Worm (Caenorhabditis elegans) whole organism, young adult: ENCODE results near the gene mpz-5.

ENCODE experiments used
- B0035.1 ChIP-seq: sonication (generic microtip); optimal IDR thresholded peaks from 2 replicates; lab custom pipeline; 2016; ENCODE audit warnings: missing genetic modification characterization, mild to moderate bottlenecking, missing compliant biosample characterization, missing genotype, missing genetic modification reagents
- B0336.3 ChIP-seq: fragments of 200-800 bp; sonication (Bioruptor generic); IDR thresholded peaks from 2 replicates; pipeline ENCODE4 v1.3.6; 2022; ENCODE audit warnings: missing genetic modification characterization, missing compliant biosample characterization
- C06A6.2 ChIP-seq: fragments of 200-800 bp; sonication (Bioruptor generic); conservative IDR thresholded peaks from 2 replicates; pipeline ENCODE4 v1.3.6; 2022; ENCODE audit warnings: missing genetic modification characterization, missing compliant biosample characterization
- F22D6.2 ChIP-seq: sonication (generic microtip); optimal IDR thresholded peaks from 2 replicates; lab custom pipeline; 2016; ENCODE audit warnings: mild to moderate bottlenecking, missing genetic modification characterization, missing compliant biosample characterization
- F23B12.7 ChIP-seq: sonication (generic microtip); optimal IDR thresholded peaks from 2 replicates; lab custom pipeline; 2017; ENCODE audit warnings: missing genetic modification characterization, mild to moderate bottlenecking, missing compliant biosample characterization, antibody characterized with exemption, moderate library complexity; ENCODE audit not compliant: insufficient read depth
- F37B4.10 ChIP-seq: fragments of 200-800 bp; sonication (Bioruptor generic); IDR thresholded peaks from 2 replicates; pipeline ENCODE4 v1.3.6; 2022; ENCODE audit warnings: missing genetic modification characterization, missing compliant biosample characterization
- F49E8.2 ChIP-seq: sonication (generic microtip); optimal IDR thresholded peaks from 3 replicates; lab custom pipeline; 2017; ENCODE audit warnings: missing genetic modification characterization, mild to moderate bottlenecking, missing compliant biosample characterization, antibody characterized with exemption, moderate library complexity; ENCODE audit not compliant: insufficient read depth
- F52B5.7 ChIP-seq: sonication (generic microtip); optimal IDR thresholded peaks from 2 replicates; lab custom pipeline; 2016; ENCODE audit warnings: mild to moderate bottlenecking, missing genetic modification characterization, missing compliant biosample characterization
- F57A8.1 ChIP-seq: fragments of 200-800 bp; sonication (Bioruptor generic); optimal IDR thresholded peaks from 2 replicates; lab custom pipeline; 2018; ENCODE audit warnings: mild to moderate bottlenecking, missing genetic modification characterization, moderate library complexity, missing compliant biosample characterization
- K12H6.12 ChIP-seq: fragments of 200-800 bp; sonication (Bioruptor generic); optimal IDR thresholded peaks from 2 replicates; lab custom pipeline; 2018; ENCODE audit warnings: mild to moderate bottlenecking, missing genetic modification characterization, missing compliant biosample characterization
- Y53F4B.3 ChIP-seq: fragments of 200-800 bp; sonication (Bioruptor generic); IDR thresholded peaks from 2 replicates; pipeline ENCODE4 v1.3.6; 2022; ENCODE audit warnings: missing genetic modification reagents, missing genetic modification characterization, missing compliant biosample characterization
- Y56A3A.18 ChIP-seq: fragments of 200-800 bp; sonication (Bioruptor generic); IDR thresholded peaks from 2 replicates; pipeline ENCODE4 v1.3.6; 2022; ENCODE audit warnings: missing genetic modification reagents, missing genetic modification characterization, missing compliant biosample characterization
- Y95B8A.8 ChIP-seq: fragments of 200-800 bp; sonication (Bioruptor generic); IDR thresholded peaks from 2 replicates; pipeline ENCODE4 v1.3.6; 2022; ENCODE audit warnings: missing genetic modification reagents, missing genetic modification characterization, missing compliant biosample characterization
- attf-5 ChIP-seq: fragments of 200-800 bp; sonication (Bioruptor generic); optimal IDR thresholded peaks from 2 replicates; lab custom pipeline; 2018; ENCODE audit warnings: mild to moderate bottlenecking, missing genetic modification characterization, missing compliant biosample characterization
- ccch-3 ChIP-seq: fragments of 200-800 bp; sonication (Bioruptor generic); optimal IDR thresholded peaks from 2 replicates; lab custom pipeline; 2018; ENCODE audit warnings: mild to moderate bottlenecking, missing genetic modification characterization, missing compliant biosample characterization
- ceh-100 ChIP-seq: fragments of 200-800 bp; sonication (Bioruptor generic); IDR thresholded peaks from 2 replicates; pipeline ENCODE4 v1.3.6; 2022; ENCODE audit warnings: missing genetic modification reagents, missing genetic modification characterization, missing compliant biosample characterization
- ceh-27 ChIP-seq: fragments of 200-800 bp; sonication (Bioruptor generic); optimal IDR thresholded peaks from 2 replicates; lab custom pipeline; 2018; ENCODE audit warnings: mild to moderate bottlenecking, missing genetic modification characterization, moderate library complexity, missing compliant biosample characterization
- ceh-40 ChIP-seq: fragments of 200-800 bp; sonication (Bioruptor generic); IDR thresholded peaks from 2 replicates; pipeline ENCODE4 v1.3.6; 2022; ENCODE audit warnings: missing genetic modification characterization, missing compliant biosample characterization
- ceh-79 ChIP-seq: sonication (generic microtip); optimal IDR thresholded peaks from 2 replicates; lab custom pipeline; 2017; ENCODE audit warnings: mild to moderate bottlenecking, missing genetic modification characterization, missing compliant biosample characterization
- die-1 ChIP-seq: sonication (generic microtip); optimal IDR thresholded peaks from 2 replicates; lab custom pipeline; 2016; ENCODE audit warnings: missing genotype, mild to moderate bottlenecking, missing genetic modification characterization, missing compliant biosample characterization
- egrh-3 ChIP-seq: fragments of 200-800 bp; sonication (Bioruptor generic); IDR thresholded peaks from 2 replicates; pipeline ENCODE4 v1.3.6; 2022; ENCODE audit warnings: missing genetic modification reagents, missing genetic modification characterization, missing compliant biosample characterization
- fkh-3 ChIP-seq: sonication (generic microtip); optimal IDR thresholded peaks from 2 replicates; lab custom pipeline; 2016; ENCODE audit warnings: mild to moderate bottlenecking, missing genetic modification characterization, missing compliant biosample characterization
- him-1 ChIP-seq: sonication (generic microtip); optimal IDR thresholded peaks from 2 replicates; lab custom pipeline; 2016; ENCODE audit warnings: missing genotype, missing genetic modification reagents, missing genetic modification characterization, missing compliant biosample characterization
- let-607 ChIP-seq, 2 experiments: fragments of 200-800 bp in 1 of 2; sonication (Bioruptor generic) in 1 of 2; sonication (generic microtip) in 1 of 2; optimal IDR thresholded peaks; 2 replicates each; lab custom pipeline; 2016 to 2018; ENCODE audit warnings: mild to moderate bottlenecking in 2 of 2, missing compliant biosample characterization in 2 of 2, missing genetic modification characterization in 2 of 2, moderate library complexity in 2 of 2, missing genotype in 1 of 2
- lin-35 ChIP-seq, 3 experiments: fragments of 150-350 bp in 2 of 3; sonication (generic microtip) in 1 of 3; optimal IDR thresholded peaks; 2 replicates each; lab custom pipeline; 2014 to 2018; ENCODE audit warnings: missing biosample characterization in 3 of 3, missing genetic modification characterization in 3 of 3, missing genetic modification reagents in 3 of 3
- lin-40 ChIP-seq: sonication (generic microtip); optimal IDR thresholded peaks from 2 replicates; lab custom pipeline; 2016; ENCODE audit warnings: missing genetic modification characterization, mild to moderate bottlenecking, missing compliant biosample characterization, missing genotype, missing genetic modification reagents
- lin-54 ChIP-seq: fragments of 200-800 bp; sonication (Bioruptor generic); optimal IDR thresholded peaks from 2 replicates; lab custom pipeline; 2018; ENCODE audit warnings: mild to moderate bottlenecking, missing genetic modification characterization, missing compliant biosample characterization
- madf-10 ChIP-seq: sonication (generic microtip); optimal IDR thresholded peaks from 2 replicates; lab custom pipeline; 2016; ENCODE audit warnings: mild to moderate bottlenecking, missing genetic modification characterization, missing compliant biosample characterization
- madf-3 ChIP-seq: fragments of 200-800 bp; sonication (Bioruptor generic); IDR thresholded peaks from 2 replicates; pipeline ENCODE4 v1.3.6; 2022; ENCODE audit warnings: missing genetic modification reagents, missing genetic modification characterization, missing compliant biosample characterization
- madf-8 ChIP-seq: fragments of 200-800 bp; sonication (Bioruptor generic); conservative IDR thresholded peaks from 2 replicates; pipeline ENCODE4 v1.3.6; 2022; ENCODE audit warnings: missing genetic modification reagents, missing genetic modification characterization, missing compliant biosample characterization
- mes-4 ChIP-seq: sonication (generic microtip); optimal IDR thresholded peaks from 2 replicates; lab custom pipeline; 2016; ENCODE audit warnings: missing genotype, missing genetic modification characterization, missing compliant biosample characterization
- mxl-1 ChIP-seq: sonication (generic microtip); optimal IDR thresholded peaks from 2 replicates; lab custom pipeline; 2016; ENCODE audit warnings: missing genetic modification characterization, missing compliant biosample characterization
- nfyb-1 ChIP-seq: fragments of 200-800 bp; sonication (Bioruptor generic); IDR thresholded peaks from 2 replicates; pipeline ENCODE4 v1.3.6; 2022; ENCODE audit warnings: missing genetic modification reagents, missing genetic modification characterization, missing compliant biosample characterization
- snpc-4 ChIP-seq, 5 experiments: fragments of 150-350 bp in 1 of 5; sonication (generic microtip) in 4 of 5; optimal IDR thresholded peaks; 2 replicates each; lab custom pipeline; 2014 to 2018; ENCODE audit warnings: missing genetic modification characterization in 5 of 5, missing biosample characterization in 3 of 5, antibody characterized with exemption in 2 of 5, mild to moderate bottlenecking in 2 of 5, missing compliant biosample characterization in 2 of 5, missing genotype in 2 of 5, moderate library complexity in 2 of 5, missing genetic modification reagents in 1 of 5
- somi-1 ChIP-seq: fragments of 200-800 bp; sonication (Bioruptor generic); optimal IDR thresholded peaks from 2 replicates; lab custom pipeline; 2018; ENCODE audit warnings: mild to moderate bottlenecking, missing genetic modification characterization, missing compliant biosample characterization
- unc-130 ChIP-seq: sonication (generic microtip); optimal IDR thresholded peaks from 2 replicates; lab custom pipeline; 2016; ENCODE audit warnings: missing genetic modification reagents, missing genetic modification characterization, missing compliant biosample characterization
- zfh-2 ChIP-seq: fragments of 200-800 bp; sonication (Bioruptor generic); conservative IDR thresholded peaks from 2 replicates; pipeline ENCODE4 v1.3.6; 2022; ENCODE audit warnings: missing genetic modification reagents, missing genetic modification characterization, missing compliant biosample characterization
- ztf-18 ChIP-seq: sonication (generic microtip); optimal IDR thresholded peaks from 2 replicates; lab custom pipeline; 2016; ENCODE audit warnings: missing genotype, mild to moderate bottlenecking, missing genetic modification characterization, missing compliant biosample characterization

mpz-5 gene

ce11 chrIV:10342361-10342706 is 31.3 kb downstream of the mpz-5 start (continued):
- peak in 1 of 2 experiments; percentile 45 for TF ChIP-seq let-607 (tag; optimal IDR thresholded peaks at IDR 0.05; lab: Kevin White, UChicago)
- TF ChIP-seq F57A8.1 (GFP tag; lab: Kevin White, UChicago): no peak
- TF ChIP-seq ceh-27 (GFP tag; lab: Kevin White, UChicago): peak; percentile 29
- no peak for TF ChIP-seq Y53F4B.3 (GFP tag; lab: Robert Waterston, UW)
- TF ChIP-seq lin-40: peak; percentile 25
- no peak for TF ChIP-seq madf-8
- TF ChIP-seq lin-54 (GFP tag; lab: Kevin White, UChicago): no peak
- peak; percentile 22 for TF ChIP-seq attf-5 (GFP tag; lab: Kevin White, UChicago)
- TF ChIP-seq mxl-1 (tag; lab: Kevin White, UChicago): no peak
- no peak for TF ChIP-seq Y95B8A.8 (GFP tag; lab: Robert Waterston, UW)

- TF ChIP-seq lin-35 (GFP tag; optimal IDR thresholded peaks at IDR 0.05; lab: Kevin White, UChicago): peak in 1 of 3 experiments; percentile 43
- TF ChIP-seq K12H6.12 (tag; lab: Kevin White, UChicago): peak; percentile 36
- TF ChIP-seq snpc-4 (GFP tag; optimal IDR thresholded peaks at IDR 0.05; lab: Kevin White, UChicago): no peak
- TF ChIP-seq snpc-4 (tag; optimal IDR thresholded peaks at IDR 0.05; lab: Kevin White, UChicago): peak in 2 of 4 experiments; percentile 7 to 18
- TF ChIP-seq ccch-3 (GFP tag; lab: Kevin White, UChicago): no peak
- peak; percentile 14 for TF ChIP-seq ztf-18 (tag; lab: Kevin White, UChicago)
- no peak for TF ChIP-seq mes-4
- peak; percentile 3 for TF ChIP-seq die-1 (tag; lab: Kevin White, UChicago)
- peak; percentile 76 for TF ChIP-seq zfh-2
- TF ChIP-seq B0035.1 (tag; lab: Kevin White, UChicago): peak; percentile 20
- TF ChIP-seq egrh-3 (GFP tag; lab: Robert Waterston, UW): 0 out of 2 replicates have a peak, but pooled peaks have one; percentile 48
- peak; percentile 19 for TF ChIP-seq F23B12.7 (tag; lab: Kevin White, UChicago)
These were observed 31.8 kb downstream of the mpz-5 start for ce11 chrIV:10341618-10342360.

- TF ChIP-seq madf-3 (no peak), Y56A3A.18 (GFP tag; lab: Robert Waterston, UW) (no peak), C06A6.2 (no peak), F37B4.10 (GFP tag; lab: Robert Waterston, UW) (no peak), B0336.3 (GFP tag; lab: Robert Waterston, UW) (no peak), him-1 (tag; lab: Kevin White, UChicago) (no peak)
These were observed 33.9 kb downstream of the mpz-5 start for ce11 chrIV:10339701-10340100.

DNA sequence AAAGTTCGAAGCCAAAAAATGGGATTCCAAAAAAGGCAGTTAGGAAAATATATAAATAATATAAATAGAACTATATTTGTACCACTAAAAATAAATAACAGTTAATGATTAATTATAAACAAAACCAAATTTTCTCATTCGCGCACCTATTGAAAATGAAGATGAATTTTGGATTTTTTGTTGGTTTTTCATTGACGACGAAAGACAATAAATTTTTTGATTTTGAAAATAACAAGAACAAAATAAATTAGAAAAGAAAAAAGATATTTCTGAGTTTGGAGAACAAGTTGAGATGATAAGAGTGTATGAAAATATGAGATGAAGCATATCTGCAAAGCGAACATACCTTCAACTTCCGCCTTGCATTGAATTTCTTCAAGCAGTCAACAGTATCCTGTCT is 36.3 kb downstream of the mpz-5 start:
- TF ChIP-seq F49E8.2 (tag; lab: Kevin White, UChicago) (no peak), fkh-3 (tag; lab: Kevin White, UChicago) (no peak), nfyb-1 (no peak), somi-1 (GFP tag; lab: Kevin White, UChicago) (no peak), ceh-100 (GFP tag; lab: Robert Waterston, UW) (no peak), B0035.1 (tag; lab: Kevin White, UChicago) (no peak), F52B5.7 (tag; lab: Kevin White, UChicago) (no peak), F22D6.2 (tag; lab: Kevin White, UChicago) (no peak), ceh-40 (GFP tag; lab: Robert Waterston, UW) (no peak), Y53F4B.3 (GFP tag; lab: Robert Waterston, UW) (no peak), madf-10 (no peak), unc-130 (GFP tag; lab: Kevin White, UChicago) (no peak), ceh-79 (no peak)
